Worm (Caenorhabditis elegans) whole organism, L1 larva: ENCODE data around the gene T23B12.6.

Source experiments
- C34B4.2 ChIP-seq: sonication (generic microtip); optimal IDR thresholded peaks from 2 replicates; lab custom pipeline; 2017; ENCODE audit warnings: mild to moderate bottlenecking, missing genetic modification characterization, missing compliant biosample characterization
- alr-1 ChIP-seq: fragments of 200-800 bp; sonication (Bioruptor generic); optimal IDR thresholded peaks from 2 replicates; lab custom pipeline; 2018; ENCODE audit warnings: borderline replicate concordance, mild to moderate bottlenecking, missing genetic modification characterization, missing compliant biosample characterization
- aly-2 ChIP-seq: fragments of 150-350 bp; optimal IDR thresholded peaks from 2 replicates; lab custom pipeline; 2014; ENCODE audit warnings: missing biosample characterization, missing genetic modification characterization
- blmp-1 ChIP-seq: fragments of 150-350 bp; optimal IDR thresholded peaks from 2 replicates; lab custom pipeline; 2014; ENCODE audit warnings: missing biosample characterization, missing genetic modification characterization
- ceh-63 ChIP-seq: fragments of 200-800 bp; sonication (Bioruptor generic); optimal IDR thresholded peaks from 2 replicates; lab custom pipeline; 2018; ENCODE audit warnings: mild to moderate bottlenecking, missing genetic modification characterization, missing compliant biosample characterization
- dpl-1 ChIP-seq, 3 experiments: fragments of 150-350 bp in 2 of 3; sonication (generic microtip) in 1 of 3; optimal IDR thresholded peaks; 2 replicates each; lab custom pipeline; 2014 to 2017; ENCODE audit warnings: missing biosample characterization in 3 of 3, missing genetic modification characterization in 3 of 3, missing genetic modification reagents in 3 of 3
- fkh-4 ChIP-seq: sonication (generic microtip); optimal IDR thresholded peaks from 2 replicates; lab custom pipeline; 2016; ENCODE audit warnings: missing compliant biosample characterization, missing genetic modification characterization, borderline replicate concordance
- fkh-8 ChIP-seq: sonication (generic microtip); optimal IDR thresholded peaks from 2 replicates; lab custom pipeline; 2016; ENCODE audit warnings: mild to moderate bottlenecking, missing genetic modification characterization, missing compliant biosample characterization
- fos-1 ChIP-seq: fragments of 150-350 bp; optimal IDR thresholded peaks from 2 replicates; lab custom pipeline; 2014; ENCODE audit warnings: missing biosample characterization, missing genetic modification characterization
- hpl-2 ChIP-seq: fragments of 150-350 bp; optimal IDR thresholded peaks from 2 replicates; lab custom pipeline; 2014; ENCODE audit warnings: missing biosample characterization, missing genetic modification reagents, missing genetic modification characterization
- isw-1 ChIP-seq: fragments of 200-800 bp; sonication (Bioruptor generic); IDR thresholded peaks from 2 replicates; pipeline ENCODE4 v1.3.6; 2022; ENCODE audit warnings: missing genetic modification characterization, missing compliant biosample characterization
- lin-35 ChIP-seq, 2 experiments: fragments of 150-350 bp; optimal IDR thresholded peaks; 2 replicates each; lab custom pipeline; 2014; ENCODE audit warnings: missing biosample characterization in 2 of 2, missing genetic modification characterization in 2 of 2, missing genetic modification reagents in 2 of 2
- lin-39 ChIP-seq: fragments of 150-350 bp; optimal IDR thresholded peaks from 2 replicates; lab custom pipeline; 2014; ENCODE audit warnings: missing biosample characterization, missing genetic modification reagents, missing genetic modification characterization
- mab-9 ChIP-seq: fragments of 200-800 bp; sonication (Bioruptor generic); IDR thresholded peaks from 2 replicates; pipeline ENCODE4 v1.3.6; 2022; ENCODE audit warnings: missing genetic modification reagents, missing genetic modification characterization, missing compliant biosample characterization
- nhr-12 ChIP-seq: sonication (generic microtip); optimal IDR thresholded peaks from 2 replicates; lab custom pipeline; 2017; ENCODE audit warnings: missing biosample characterization, missing genetic modification characterization
- nhr-19 ChIP-seq: fragments of 200-800 bp; sonication (Bioruptor generic); conservative IDR thresholded peaks from 2 replicates; pipeline ENCODE4 v1.3.6; 2022; ENCODE audit warnings: missing genetic modification characterization, missing compliant biosample characterization
- nhr-71 ChIP-seq: sonication (generic microtip); optimal IDR thresholded peaks from 2 replicates; lab custom pipeline; 2016; ENCODE audit warnings: mild to moderate bottlenecking, missing genetic modification characterization, moderate library complexity, missing compliant biosample characterization
- nhr-76 ChIP-seq: sonication (generic microtip); optimal IDR thresholded peaks from 2 replicates; lab custom pipeline; 2017; ENCODE audit warnings: missing biosample characterization, missing genetic modification characterization
- nhr-85 ChIP-seq: sonication (generic microtip); peaks from one replicate; lab custom pipeline; 2016; ENCODE audit warnings: missing genetic modification characterization, inconsistent platforms, missing compliant biosample characterization
- pag-3 ChIP-seq: sonication (generic microtip); optimal IDR thresholded peaks from 2 replicates; lab custom pipeline; 2017; ENCODE audit warnings: missing genetic modification characterization, mild to moderate bottlenecking, missing compliant biosample characterization, antibody characterized with exemption, borderline replicate concordance; ENCODE audit not compliant: insufficient read depth
- rnt-1 ChIP-seq: sonication (generic microtip); optimal IDR thresholded peaks from 2 replicates; lab custom pipeline; 2016; ENCODE audit warnings: mild to moderate bottlenecking, missing genetic modification characterization, moderate library complexity, missing compliant biosample characterization
- skn-1 ChIP-seq: fragments of 150-350 bp; optimal IDR thresholded peaks from 2 replicates; lab custom pipeline; 2014; ENCODE audit warnings: missing biosample characterization, missing genetic modification characterization
- snu-23 ChIP-seq: sonication (generic microtip); optimal IDR thresholded peaks from 2 replicates; lab custom pipeline; 2016; ENCODE audit warnings: missing genetic modification characterization, missing compliant biosample characterization
- sox-4 ChIP-seq: sonication (generic microtip); optimal IDR thresholded peaks from 2 replicates; lab custom pipeline; 2016; ENCODE audit warnings: missing genetic modification characterization, missing compliant biosample characterization
- tbx-2 ChIP-seq: sonication (generic microtip); optimal IDR thresholded peaks from 2 replicates; lab custom pipeline; 2016; ENCODE audit warnings: missing genetic modification characterization, missing compliant biosample characterization
- unc-62 ChIP-seq: fragments of 150-350 bp; optimal IDR thresholded peaks from 2 replicates; lab custom pipeline; 2014; ENCODE audit warnings: missing biosample characterization, missing genetic modification reagents, missing genetic modification characterization
- unc-86 ChIP-seq: sonication (generic microtip); optimal IDR thresholded peaks from 2 replicates; lab custom pipeline; 2016; ENCODE audit warnings: missing genetic modification characterization, missing compliant biosample characterization
- unc-98 ChIP-seq: fragments of 200-800 bp; sonication (Bioruptor generic); IDR thresholded peaks from 2 replicates; pipeline ENCODE4 v1.3.6; 2022; ENCODE audit warnings: missing genetic modification characterization, missing compliant biosample characterization
- xbp-1 ChIP-seq: sonication (generic microtip); optimal IDR thresholded peaks from 2 replicates; lab custom pipeline; 2016; ENCODE audit warnings: missing genetic modification characterization, missing compliant biosample characterization
- zip-4 ChIP-seq: fragments of 200-800 bp; sonication (Bioruptor generic); optimal IDR thresholded peaks from 2 replicates; lab custom pipeline; 2018; ENCODE audit warnings: mild to moderate bottlenecking, missing genetic modification characterization, moderate library complexity, missing compliant biosample characterization
- ztf-11 ChIP-seq, 2 experiments: sonication (generic microtip); optimal IDR thresholded peaks; 2 replicates each; lab custom pipeline; 2016 to 2017; ENCODE audit warnings: missing genetic modification characterization in 2 of 2, missing biosample characterization in 1 of 2, missing compliant biosample characterization in 1 of 2

T23B12.6 gene

DNA sequence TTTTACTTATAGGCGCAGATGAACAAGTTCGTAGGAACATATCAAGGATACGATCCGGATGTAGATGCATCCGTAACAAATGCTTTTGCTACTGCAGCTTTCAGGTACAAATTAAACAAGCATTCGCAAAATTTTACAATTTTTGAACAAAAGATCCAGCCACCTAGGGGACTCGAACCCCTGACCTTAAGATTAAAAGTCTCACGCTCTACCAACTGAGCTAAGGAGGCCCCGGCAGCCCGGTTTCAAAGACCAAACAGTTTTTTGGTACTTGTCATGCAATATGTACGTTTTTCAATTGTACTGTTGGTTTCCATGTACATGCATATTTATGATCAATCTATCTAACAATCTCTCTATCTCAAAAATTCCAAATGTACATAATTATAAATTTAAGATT, 39.2 kb upstream of the T23B12.6 start:
- TF ChIP-seq nhr-85 (no peak), nhr-19 (GFP tag; lab: Robert Waterston, UW) (no peak)

DNA sequence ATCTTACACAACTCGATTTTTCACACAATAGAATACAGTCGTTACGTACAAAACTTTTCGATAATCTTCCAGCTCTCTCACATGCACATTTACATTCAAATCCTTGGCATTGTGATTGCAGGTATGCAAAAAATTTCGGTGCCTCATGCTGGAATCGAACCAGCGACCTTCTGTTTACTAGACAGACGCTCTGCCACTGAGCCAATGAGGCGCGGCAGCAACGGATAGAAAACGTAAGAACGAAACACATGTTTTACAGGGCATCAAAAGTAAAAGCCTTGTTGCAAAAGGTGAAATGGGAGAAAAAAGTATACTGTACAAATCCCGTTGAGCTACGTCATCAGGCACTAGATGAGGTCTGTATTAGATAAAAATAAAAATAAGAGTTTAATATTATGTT, 35.7 kb upstream of the T23B12.6 start:
- TF ChIP-seq unc-98 (GFP tag; lab: Robert Waterston, UW) (no peak), isw-1 (GFP tag; lab: Robert Waterston, UW) (no peak), lin-35 (GFP tag; optimal IDR thresholded peaks at IDR 0.05; lab: Kevin White, UChicago) (peak in 1 of 2 experiments; percentile 29), snu-23 (GFP tag; lab: Kevin White, UChicago) (peak; percentile 3), zip-4 (GFP tag; lab: Kevin White, UChicago) (no peak), ztf-11 (tag; optimal IDR thresholded peaks at IDR 0.05; lab: Kevin White, UChicago) (no peak), mab-9 (GFP tag; lab: Robert Waterston, UW) (no peak), rnt-1 (tag; lab: Kevin White, UChicago) (peak; percentile 29), C34B4.2 (tag; lab: Kevin White, UChicago) (no peak), ceh-63 (GFP tag; lab: Kevin White, UChicago) (no peak), fos-1 (tag; lab: Kevin White, UChicago) (no peak)

DNA sequence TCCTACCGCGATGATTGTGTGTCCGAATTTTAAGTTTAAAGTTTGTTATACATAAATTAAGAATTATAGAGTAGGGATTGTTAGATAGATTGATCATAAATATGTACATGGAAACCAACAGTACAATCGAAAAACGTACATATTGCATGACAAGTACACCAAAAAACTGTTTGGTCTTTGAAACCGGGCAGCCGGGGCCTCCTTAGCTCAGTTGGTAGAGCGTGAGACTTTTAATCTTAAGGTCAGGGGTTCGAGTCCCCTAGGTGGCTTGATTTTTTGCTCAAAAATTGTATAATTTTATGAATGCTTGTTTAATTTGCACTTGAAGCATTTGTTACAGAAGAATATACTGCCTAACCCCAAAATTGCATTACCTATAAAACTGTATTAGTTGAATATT, 34.9 kb upstream of the T23B12.6 start:
- TF ChIP-seq aly-2 (tag; lab: Kevin White, UChicago) (no peak), skn-1 (tag; lab: Kevin White, UChicago) (no peak), unc-86 (tag; lab: Kevin White, UChicago) (no peak), nhr-76 (tag; lab: Kevin White, UChicago) (no peak), dpl-1 (GFP tag; optimal IDR thresholded peaks at IDR 0.05; lab: Kevin White, UChicago) (no peak), pag-3 (tag; lab: Kevin White, UChicago) (no peak), lin-39 (tag; lab: Kevin White, UChicago) (no peak), tbx-2 (tag; lab: Kevin White, UChicago) (no peak), fkh-4 (tag; lab: Kevin White, UChicago) (no peak), unc-62 (GFP tag; lab: Kevin White, UChicago) (no peak), hpl-2 (GFP tag; lab: Kevin White, UChicago) (no peak), nhr-71 (tag; lab: Kevin White, UChicago) (no peak)
- TF ChIP-seq, all 84 proteins: peak for 0

DNA sequence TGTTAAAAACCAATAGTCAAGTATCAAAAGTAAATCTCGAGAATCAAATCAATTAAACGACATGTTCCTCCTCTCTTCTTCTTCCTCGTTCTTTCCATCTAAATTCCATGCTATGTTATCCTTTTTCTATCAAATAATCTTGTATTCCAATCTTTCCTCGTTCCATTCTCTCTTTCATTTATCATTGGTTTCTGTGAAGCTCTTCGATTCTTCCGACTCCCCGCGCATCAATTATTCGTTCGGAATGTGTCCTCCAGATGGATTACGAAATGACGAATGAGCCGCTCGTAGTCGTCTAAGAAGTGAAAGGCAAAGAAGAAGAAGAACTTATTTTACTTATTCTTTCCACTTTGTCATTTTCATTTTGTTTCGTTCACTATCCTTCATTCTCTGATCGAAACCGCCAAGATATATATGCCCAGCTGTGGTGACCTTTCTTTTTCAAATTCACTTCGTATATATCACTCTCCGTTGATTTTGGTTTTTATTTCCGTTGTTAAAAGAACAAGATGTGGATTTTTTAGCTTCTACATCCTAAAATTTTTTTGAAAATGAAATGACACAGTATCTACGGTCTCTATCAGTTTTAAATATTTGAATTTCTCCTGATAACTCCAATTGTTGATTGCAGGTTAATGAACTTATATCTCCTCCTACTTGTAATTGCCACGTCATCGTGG, 34.2 kb upstream of the T23B12.6 start, which contains the start of gene pxn-1:
Gene pxn-1 (plus strand): TSS at position 630 of the 680 bp plus-strand sequence.
- TF ChIP-seq blmp-1 (tag; lab: Kevin White, UChicago) (peak; percentile 53), alr-1 (tag; lab: Kevin White, UChicago) (no peak)

DNA sequence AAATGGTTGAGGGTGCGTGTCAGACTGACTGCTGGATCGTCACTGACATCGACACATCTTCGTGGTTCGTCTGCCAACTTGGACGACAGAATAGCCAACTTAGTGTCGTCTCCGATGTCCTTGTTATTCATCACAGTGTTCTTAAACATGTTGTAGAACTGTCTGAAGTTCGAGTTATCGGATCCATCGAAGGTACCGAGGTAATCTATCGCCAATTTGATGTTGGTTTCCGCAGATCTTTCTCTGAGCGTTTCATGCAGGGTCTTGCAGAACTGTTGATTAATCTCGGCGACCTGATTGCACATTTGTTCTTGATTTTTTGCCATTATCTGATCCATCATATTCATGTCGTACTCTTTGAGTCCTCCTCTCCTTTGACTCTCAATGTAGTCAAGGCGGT, 21.1 kb upstream of the T23B12.6 start:
- no peak for TF ChIP-seq skn-1 (tag; lab: Kevin White, UChicago)
- no peak for TF ChIP-seq pag-3 (tag; lab: Kevin White, UChicago)
- no peak for TF ChIP-seq sox-4 (tag; lab: Kevin White, UChicago)
- no peak for TF ChIP-seq unc-62 (GFP tag; lab: Kevin White, UChicago)
- no peak for TF ChIP-seq nhr-76 (tag; lab: Kevin White, UChicago)
- TF ChIP-seq xbp-1 (tag; lab: Kevin White, UChicago): no peak
- no peak for TF ChIP-seq fkh-8 (tag; lab: Kevin White, UChicago)
- no peak for TF ChIP-seq hpl-2 (GFP tag; lab: Kevin White, UChicago)
- no peak for TF ChIP-seq mab-9 (GFP tag; lab: Robert Waterston, UW)
- TF ChIP-seq nhr-12: no peak
